Fruit fly (Drosophila melanogaster): ENCODE data around the gene Vps13D.

Gene Vps13D

dm6 chr3L:12794532-12794931 is 39.7 kb downstream of the Vps13D start:
- peak; percentile 44 for TF ChIP-seq cic (GFP tag; optimal IDR thresholded peaks at IDR 0.05)
- TF ChIP-seq CG5204 (GFP tag; optimal IDR thresholded peaks at IDR 0.05) = no peak
- peak; percentile 51 for TF ChIP-seq bab1 (GFP tag; optimal IDR thresholded peaks at IDR 0.05)
- peak; percentile 9 for TF ChIP-seq pad (GFP tag; optimal IDR thresholded peaks at IDR 0.05)

- TF ChIP-seq toe (GFP tag; optimal IDR thresholded peaks at IDR 0.05) (no peak), kay (GFP tag; ENCODE audit: borderline replicate concordance) (no peak), CG5204 (GFP tag; optimal IDR thresholded peaks at IDR 0.05) (no peak), CG11617 (GFP tag; optimal IDR thresholded peaks at IDR 0.05) (no peak), bab1 (GFP tag; optimal IDR thresholded peaks at IDR 0.05) (no peak), CG12768 (GFP tag; optimal IDR thresholded peaks at IDR 0.05) (no peak), Mnt (GFP tag; optimal IDR thresholded peaks at IDR 0.05) (peak; percentile 40), CG33017 (tag; optimal IDR thresholded peaks at IDR 0.05) (no peak), CG7045 (GFP tag; optimal IDR thresholded peaks at IDR 0.05) (no peak), cnc (optimal IDR thresholded peaks at IDR 0.05) (no peak), ovo (GFP tag; optimal IDR thresholded peaks at IDR 0.05) (no peak), tj (GFP tag; optimal IDR thresholded peaks at IDR 0.05) (no peak), cic (GFP tag; optimal IDR thresholded peaks at IDR 0.05) (peak; percentile 44)
These were observed 41.3 kb downstream of the Vps13D start for dm6 chr3L:12796077-12796641.

dm6 chr3L:12798795-12799311 is 44.0 kb downstream of the Vps13D start:
- peak; percentile 56 for TF ChIP-seq Crg-1 (GFP tag; optimal IDR thresholded peaks at IDR 0.05)
- peak; percentile 53 for TF ChIP-seq pad (GFP tag; optimal IDR thresholded peaks at IDR 0.05)
- peak; percentile 71 for TF ChIP-seq CG5204 (GFP tag; optimal IDR thresholded peaks at IDR 0.05)
- peak; percentile 60 for TF ChIP-seq CG33017 (tag; optimal IDR thresholded peaks at IDR 0.05)
- TF ChIP-seq CG11617 (GFP tag; optimal IDR thresholded peaks at IDR 0.05) = peak; percentile 68
- peak; percentile 33 for TF ChIP-seq Hr96 (GFP tag; optimal IDR thresholded peaks at IDR 0.05)
- TF ChIP-seq CG12768 (GFP tag; optimal IDR thresholded peaks at IDR 0.05) = peak; percentile 72
- TF ChIP-seq Clk (GFP tag; optimal IDR thresholded peaks at IDR 0.05) = peak; percentile 37
- TF ChIP-seq ovo (GFP tag; optimal IDR thresholded peaks at IDR 0.05) = peak; percentile 46
- peak; percentile 29 for TF ChIP-seq CG7045 (GFP tag; optimal IDR thresholded peaks at IDR 0.05)
- TF ChIP-seq CG1620 (GFP tag; optimal IDR thresholded peaks at IDR 0.05) = no peak
- peak; percentile 15 for TF ChIP-seq tj (GFP tag; optimal IDR thresholded peaks at IDR 0.05)
- no peak for TF ChIP-seq bab1 (GFP tag; optimal IDR thresholded peaks at IDR 0.05)
- peak; percentile 26 for TF ChIP-seq toe (GFP tag; optimal IDR thresholded peaks at IDR 0.05)
- no peak for TF ChIP-seq CG14711 (tag; optimal IDR thresholded peaks at IDR 0.05)
- peak; percentile 63 for TF ChIP-seq kay (GFP tag; ENCODE audit: borderline replicate concordance)
- TF ChIP-seq CG7101 (tag; optimal IDR thresholded peaks at IDR 0.05) = peak; percentile 70
- TF ChIP-seq Mnt (GFP tag; optimal IDR thresholded peaks at IDR 0.05) = peak; percentile 55
- TF ChIP-seq cic (GFP tag; optimal IDR thresholded peaks at IDR 0.05) = peak; percentile 92
- TF ChIP-seq cnc (optimal IDR thresholded peaks at IDR 0.05) = no peak

dm6 chr3L:12799431-12800147 is 44.7 kb downstream of the Vps13D start:
- TF ChIP-seq tj (GFP tag; optimal IDR thresholded peaks at IDR 0.05) (no peak), pad (GFP tag; optimal IDR thresholded peaks at IDR 0.05) (no peak), Crg-1 (GFP tag; optimal IDR thresholded peaks at IDR 0.05) (no peak), CG12768 (GFP tag; optimal IDR thresholded peaks at IDR 0.05) (no peak), Hr96 (GFP tag; optimal IDR thresholded peaks at IDR 0.05) (no peak), cic (GFP tag; optimal IDR thresholded peaks at IDR 0.05) (no peak), kay (GFP tag; ENCODE audit: borderline replicate concordance) (no peak), toe (GFP tag; optimal IDR thresholded peaks at IDR 0.05) (no peak), CG7045 (GFP tag; optimal IDR thresholded peaks at IDR 0.05) (no peak), cnc (optimal IDR thresholded peaks at IDR 0.05) (no peak)

- TF ChIP-seq CG14711 (tag; optimal IDR thresholded peaks at IDR 0.05) = no peak
- no peak for TF ChIP-seq Hr96 (GFP tag; optimal IDR thresholded peaks at IDR 0.05)
- no peak for TF ChIP-seq CG1620 (GFP tag; optimal IDR thresholded peaks at IDR 0.05)
- TF ChIP-seq cic (GFP tag; optimal IDR thresholded peaks at IDR 0.05) = no peak
- no peak for TF ChIP-seq pad (GFP tag; optimal IDR thresholded peaks at IDR 0.05)
- TF ChIP-seq toe (GFP tag; optimal IDR thresholded peaks at IDR 0.05) = no peak
These were observed 45.3 kb downstream of the Vps13D start for dm6 chr3L:12800167-12800566.

- TF ChIP-seq CG7101 (tag; optimal IDR thresholded peaks at IDR 0.05) = no peak
- peak; percentile 23 for TF ChIP-seq CG7045 (GFP tag; optimal IDR thresholded peaks at IDR 0.05)
- no peak for TF ChIP-seq CG5204 (GFP tag; optimal IDR thresholded peaks at IDR 0.05)
- TF ChIP-seq CG12768 (GFP tag; optimal IDR thresholded peaks at IDR 0.05) = peak; percentile 86
- peak; percentile 86 for TF ChIP-seq cic (GFP tag; optimal IDR thresholded peaks at IDR 0.05)
- no peak for TF ChIP-seq pad (GFP tag; optimal IDR thresholded peaks at IDR 0.05)
- no peak for TF ChIP-seq ovo (GFP tag; optimal IDR thresholded peaks at IDR 0.05)
- TF ChIP-seq Clk (GFP tag; optimal IDR thresholded peaks at IDR 0.05) = no peak
- peak; percentile 18 for TF ChIP-seq Crg-1 (GFP tag; optimal IDR thresholded peaks at IDR 0.05)
- TF ChIP-seq CG11617 (GFP tag; optimal IDR thresholded peaks at IDR 0.05) = peak; percentile 23
- TF ChIP-seq kay (GFP tag; ENCODE audit: borderline replicate concordance) = peak; percentile 88
- TF ChIP-seq tj (GFP tag; optimal IDR thresholded peaks at IDR 0.05) = peak; percentile 46
- TF ChIP-seq cnc (optimal IDR thresholded peaks at IDR 0.05) = no peak
- TF ChIP-seq CG1620 (GFP tag; optimal IDR thresholded peaks at IDR 0.05) = no peak
- TF ChIP-seq CG33017 (tag; optimal IDR thresholded peaks at IDR 0.05) = peak; percentile 52
- no peak for TF ChIP-seq Hr96 (GFP tag; optimal IDR thresholded peaks at IDR 0.05)
- peak; percentile 35 for TF ChIP-seq CG14711 (tag; optimal IDR thresholded peaks at IDR 0.05)
- no peak for TF ChIP-seq Mnt (GFP tag; optimal IDR thresholded peaks at IDR 0.05)
- no peak for TF ChIP-seq bab1 (GFP tag; optimal IDR thresholded peaks at IDR 0.05)
- peak; percentile 28 for TF ChIP-seq toe (GFP tag; optimal IDR thresholded peaks at IDR 0.05)
These were observed 47.6 kb downstream of the Vps13D start for dm6 chr3L:12802443-12802865.

All from whole organism, adult.